Worm (Caenorhabditis elegans) whole organism, L4 larva: ENCODE results near the gene nhr-196.
"Not testable (repeated sequence)": the region's sequence is repeated elsewhere in the genome, so short reads cannot be mapped to it uniquely, and the experiment has no call there.

Source experiments
- F49E8.2 ChIP-seq: sonication (generic microtip); optimal IDR thresholded peaks from 2 replicates; lab custom pipeline; 2016; ENCODE audit warnings: missing compliant biosample characterization, mild to moderate bottlenecking, missing genetic modification characterization, borderline replicate concordance
- T20F7.1 ChIP-seq: fragments of 200-800 bp; sonication (Bioruptor generic); optimal IDR thresholded peaks from 2 replicates; lab custom pipeline; 2018; ENCODE audit warnings: mild to moderate bottlenecking, missing genetic modification characterization, missing compliant biosample characterization
- T26A8.4 ChIP-seq: fragments of 200-800 bp; sonication (Bioruptor generic); IDR thresholded peaks from 2 replicates; pipeline ENCODE4 v1.3.6; 2022; ENCODE audit warnings: missing genetic modification characterization, missing compliant biosample characterization
- Y5F2A.4 ChIP-seq: fragments of 200-800 bp; sonication (Bioruptor generic); optimal IDR thresholded peaks from 2 replicates; lab custom pipeline; 2018; ENCODE audit warnings: mild to moderate bottlenecking, missing genetic modification characterization, missing compliant biosample characterization
- ZK546.5 ChIP-seq, 2 experiments: sonication (generic microtip); optimal IDR thresholded peaks; 2 replicates each; lab custom pipeline; 2017; ENCODE audit warnings: missing biosample characterization in 2 of 2, missing genetic modification characterization in 2 of 2
- aly-2 ChIP-seq: sonication (generic microtip); optimal IDR thresholded peaks from 2 replicates; lab custom pipeline; 2018; ENCODE audit warnings: missing biosample characterization, missing genetic modification characterization
- arid-1 ChIP-seq: fragments of 200-800 bp; sonication (Bioruptor generic); conservative IDR thresholded peaks from 2 replicates; pipeline ENCODE4 v1.3.6; 2022; ENCODE audit warnings: missing genetic modification reagents, missing genetic modification characterization, missing compliant biosample characterization
- attf-4 ChIP-seq: sonication (generic microtip); optimal IDR thresholded peaks from 3 replicates; lab custom pipeline; 2017; ENCODE audit warnings: missing biosample characterization, missing genetic modification characterization
- ceh-32 ChIP-seq: sonication (generic microtip); optimal IDR thresholded peaks from 2 replicates; lab custom pipeline; 2016; ENCODE audit warnings: mild to moderate bottlenecking, missing genetic modification characterization, missing compliant biosample characterization; ENCODE audit not compliant: poor library complexity
- ceh-44 ChIP-seq: fragments of 200-800 bp; sonication (Bioruptor generic); IDR thresholded peaks from 2 replicates; pipeline ENCODE4 v1.3.6; 2022; ENCODE audit warnings: missing genetic modification reagents, missing genetic modification characterization, missing compliant biosample characterization
- ceh-62 ChIP-seq: sonication (generic microtip); optimal IDR thresholded peaks from 2 replicates; lab custom pipeline; 2017; ENCODE audit warnings: missing biosample characterization, missing genetic modification characterization
- ceh-82 ChIP-seq: sonication (generic microtip); optimal IDR thresholded peaks from 2 replicates; lab custom pipeline; 2017; ENCODE audit warnings: missing biosample characterization, missing genetic modification characterization
- ctbp-1 ChIP-seq: fragments of 200-800 bp; sonication (Bioruptor generic); IDR thresholded peaks from 2 replicates; pipeline ENCODE4 v1.3.6; 2022; ENCODE audit warnings: missing genetic modification reagents, missing genetic modification characterization, missing compliant biosample characterization
- daf-19 ChIP-seq: fragments of 200-800 bp; sonication (Bioruptor generic); conservative IDR thresholded peaks from 2 replicates; pipeline ENCODE4 v1.3.6; 2022; ENCODE audit warnings: missing genetic modification characterization, missing compliant biosample characterization
- daf-8 ChIP-seq: fragments of 200-800 bp; sonication (Bioruptor generic); IDR thresholded peaks from 2 replicates; pipeline ENCODE4 v1.3.6; 2022; ENCODE audit warnings: missing genetic modification characterization, missing compliant biosample characterization
- dmd-6 ChIP-seq: fragments of 200-800 bp; sonication (Bioruptor generic); IDR thresholded peaks from 2 replicates; pipeline ENCODE4 v1.3.6; 2022; ENCODE audit warnings: missing genetic modification reagents, missing genetic modification characterization, missing compliant biosample characterization
- dmd-8 ChIP-seq: fragments of 200-800 bp; sonication (Bioruptor generic); IDR thresholded peaks from 2 replicates; pipeline ENCODE4 v1.3.6; 2022; ENCODE audit warnings: missing genetic modification characterization, missing compliant biosample characterization
- dmd-9 ChIP-seq: fragments of 200-800 bp; sonication (Bioruptor generic); IDR thresholded peaks from 2 replicates; pipeline ENCODE4 v1.3.6; 2022; ENCODE audit warnings: missing genetic modification reagents, missing genetic modification characterization, missing compliant biosample characterization
- dpl-1 ChIP-seq: fragments of 150-350 bp; optimal IDR thresholded peaks from 2 replicates; lab custom pipeline; 2014; ENCODE audit warnings: missing biosample characterization, missing genetic modification reagents, missing genetic modification characterization
- duxl-1 ChIP-seq: sonication (generic microtip); optimal IDR thresholded peaks from 2 replicates; lab custom pipeline; 2016; ENCODE audit warnings: mild to moderate bottlenecking, missing genetic modification characterization, moderate library complexity, missing compliant biosample characterization; ENCODE audit not compliant: poor library complexity
- egl-27 ChIP-seq: sonication (generic microtip); optimal IDR thresholded peaks from 3 replicates; lab custom pipeline; 2017; ENCODE audit warnings: missing biosample characterization, missing genetic modification reagents, missing genetic modification characterization
- egl-43 ChIP-seq: fragments of 200-800 bp; sonication (Bioruptor generic); IDR thresholded peaks from 2 replicates; pipeline ENCODE4 v1.3.6; 2022; ENCODE audit warnings: missing genetic modification reagents, missing genetic modification characterization, missing compliant biosample characterization
- fkh-10 ChIP-seq: fragments of 150-350 bp; optimal IDR thresholded peaks from 2 replicates; lab custom pipeline; 2014; ENCODE audit warnings: missing biosample characterization, missing genetic modification reagents, missing genetic modification characterization
- lin-13 ChIP-seq: fragments of 150-350 bp; optimal IDR thresholded peaks from 2 replicates; lab custom pipeline; 2014; ENCODE audit warnings: missing biosample characterization, missing genetic modification reagents, missing genetic modification characterization
- lin-15B ChIP-seq: fragments of 150-350 bp; sonication (generic microtip); optimal IDR thresholded peaks from 3 replicates; lab custom pipeline; 2014; ENCODE audit warnings: missing biosample characterization, missing genetic modification characterization
- lin-29 ChIP-seq: fragments of 200-800 bp; sonication (Bioruptor generic); IDR thresholded peaks from 2 replicates; pipeline ENCODE4 v1.3.6; 2022; ENCODE audit warnings: missing genetic modification reagents, missing genetic modification characterization, missing compliant biosample characterization
- lin-39 ChIP-seq: fragments of 150-350 bp; optimal IDR thresholded peaks from 2 replicates; lab custom pipeline; 2014; ENCODE audit warnings: missing biosample characterization, missing genetic modification reagents, missing genetic modification characterization
- madf-9 ChIP-seq: fragments of 200-800 bp; sonication (Bioruptor generic); conservative IDR thresholded peaks from 2 replicates; pipeline ENCODE4 v1.3.6; 2022; ENCODE audit warnings: missing genetic modification reagents, missing genetic modification characterization, missing compliant biosample characterization
- mep-1 ChIP-seq: fragments of 150-350 bp; sonication (generic microtip); optimal IDR thresholded peaks from 3 replicates; lab custom pipeline; 2014; ENCODE audit warnings: missing biosample characterization, missing genetic modification characterization
- mxl-2 ChIP-seq: fragments of 200-800 bp; sonication (Bioruptor generic); conservative IDR thresholded peaks from 2 replicates; pipeline ENCODE4 v1.3.6; 2022; ENCODE audit warnings: missing genetic modification reagents, missing genetic modification characterization, missing compliant biosample characterization
- nhr-111 ChIP-seq: fragments of 200-800 bp; sonication (Bioruptor generic); optimal IDR thresholded peaks from 2 replicates; lab custom pipeline; 2018; ENCODE audit warnings: mild to moderate bottlenecking, missing genetic modification characterization, missing compliant biosample characterization
- nhr-48 ChIP-seq: sonication (generic microtip); optimal IDR thresholded peaks from 2 replicates; lab custom pipeline; 2016; ENCODE audit warnings: mild to moderate bottlenecking, missing genetic modification characterization, missing compliant biosample characterization
- nhr-6 ChIP-seq: fragments of 150-350 bp; optimal IDR thresholded peaks from 2 replicates; lab custom pipeline; 2014; ENCODE audit warnings: missing biosample characterization, missing genetic modification characterization
- nhr-76 ChIP-seq: fragments of 150-350 bp; optimal IDR thresholded peaks from 2 replicates; lab custom pipeline; 2014; ENCODE audit warnings: missing biosample characterization, missing genetic modification characterization
- pha-4 ChIP-seq, 2 experiments: fragments of 150-350 bp in 1 of 2; fragments of 200-800 bp in 1 of 2; sonication (Bioruptor generic) in 1 of 2; IDR thresholded peaks in 1 of 2; optimal IDR thresholded peaks in 1 of 2; 2 replicates each; pipeline versions ENCODE4 v1.3.6 to Lab custom; 2014 to 2022; ENCODE audit warnings: missing genetic modification characterization in 2 of 2, missing genetic modification reagents in 2 of 2, missing biosample characterization in 1 of 2, missing compliant biosample characterization in 1 of 2
- php-3 ChIP-seq: fragments of 200-800 bp; sonication (Bioruptor generic); IDR thresholded peaks from 2 replicates; pipeline ENCODE4 v1.3.6; 2022; ENCODE audit warnings: missing genetic modification reagents, missing genetic modification characterization, missing compliant biosample characterization
- pqm-1 ChIP-seq: sonication (generic microtip); optimal IDR thresholded peaks from 2 replicates; lab custom pipeline; 2017; ENCODE audit warnings: missing biosample characterization, missing genetic modification characterization
- saeg-2 ChIP-seq: fragments of 200-800 bp; sonication (Bioruptor generic); IDR thresholded peaks from 2 replicates; pipeline ENCODE4 v1.3.6; 2022; ENCODE audit warnings: missing genetic modification reagents, missing genetic modification characterization, missing compliant biosample characterization
- sdz-12 ChIP-seq: fragments of 200-800 bp; sonication (Bioruptor generic); optimal IDR thresholded peaks from 2 replicates; lab custom pipeline; 2018; ENCODE audit warnings: mild to moderate bottlenecking, missing genetic modification characterization, missing compliant biosample characterization
- skn-1 ChIP-seq: fragments of 150-350 bp; optimal IDR thresholded peaks from 2 replicates; lab custom pipeline; 2014; ENCODE audit warnings: missing biosample characterization, missing genetic modification characterization
- tra-1 ChIP-seq: fragments of 200-800 bp; sonication (Bioruptor generic); IDR thresholded peaks from 2 replicates; pipeline ENCODE4 v1.3.6; 2022; ENCODE audit warnings: missing genetic modification reagents, missing genetic modification characterization, missing compliant biosample characterization
- vab-7 ChIP-seq: fragments of 200-800 bp; sonication (Bioruptor generic); IDR thresholded peaks from 2 replicates; pipeline ENCODE4 v1.3.6; 2022; ENCODE audit warnings: missing genetic modification reagents, missing genetic modification characterization, missing compliant biosample characterization
- zip-2 ChIP-seq: fragments of 150-350 bp; optimal IDR thresholded peaks from 2 replicates; lab custom pipeline; 2014; ENCODE audit warnings: missing biosample characterization, missing genetic modification characterization

nhr-196 gene

ce11 chrV:15666718-15667117, 18.8 kb upstream of the nhr-196 start (continued):
- TF ChIP-seq nhr-48: peak; percentile 68
- TF ChIP-seq daf-8 (GFP tag; lab: Robert Waterston, UW): no peak
- no peak for TF ChIP-seq lin-15B
- peak; percentile 74 for TF ChIP-seq tra-1 (GFP tag; lab: Robert Waterston, UW)
- no peak for TF ChIP-seq sdz-12 (GFP tag; lab: Kevin White, UChicago)
- no peak for TF ChIP-seq daf-19 (GFP tag; lab: Robert Waterston, UW)
- no peak for TF ChIP-seq nhr-76
- no peak for TF ChIP-seq vab-7 (GFP tag; lab: Robert Waterston, UW)
- TF ChIP-seq ctbp-1 (GFP tag; lab: Robert Waterston, UW): no peak
- TF ChIP-seq nhr-111: no peak
- no peak for TF ChIP-seq fkh-10 (GFP tag; lab: Kevin White, UChicago)
- no peak for TF ChIP-seq F49E8.2 (tag; lab: Kevin White, UChicago)
- TF ChIP-seq aly-2 (tag; lab: Kevin White, UChicago): no peak
- TF ChIP-seq T26A8.4 (GFP tag; lab: Robert Waterston, UW): no peak
- no peak for TF ChIP-seq zip-2 (tag; lab: Kevin White, UChicago)
- no peak for TF ChIP-seq Y5F2A.4 (GFP tag; lab: Kevin White, UChicago)
- no peak for TF ChIP-seq ZK546.5 (tag; optimal IDR thresholded peaks at IDR 0.05; lab: Kevin White, UChicago)
- no peak for TF ChIP-seq egl-43 (GFP tag; lab: Robert Waterston, UW)
- TF ChIP-seq dmd-9: no peak
- no peak for TF ChIP-seq ceh-62
- TF ChIP-seq skn-1 (tag; lab: Kevin White, UChicago): no peak
- no peak for TF ChIP-seq attf-4 (tag; lab: Kevin White, UChicago)
- no peak for TF ChIP-seq duxl-1 (tag; lab: Kevin White, UChicago)
- no peak for TF ChIP-seq dpl-1
- peak; percentile 63; the same call in 1 of the 2 replicates for TF ChIP-seq php-3 (GFP tag; lab: Robert Waterston, UW)
- TF ChIP-seq pqm-1 (tag; lab: Kevin White, UChicago): peak; percentile 90
- TF ChIP-seq dmd-8 (GFP tag; lab: Robert Waterston, UW): no peak
- no peak for TF ChIP-seq madf-9 (GFP tag; lab: Robert Waterston, UW)
- no peak for TF ChIP-seq ceh-32 (tag; lab: Kevin White, UChicago)
- TF ChIP-seq dmd-6 (GFP tag; lab: Robert Waterston, UW): peak; percentile 99
- TF ChIP-seq ceh-82: no peak

DNA sequence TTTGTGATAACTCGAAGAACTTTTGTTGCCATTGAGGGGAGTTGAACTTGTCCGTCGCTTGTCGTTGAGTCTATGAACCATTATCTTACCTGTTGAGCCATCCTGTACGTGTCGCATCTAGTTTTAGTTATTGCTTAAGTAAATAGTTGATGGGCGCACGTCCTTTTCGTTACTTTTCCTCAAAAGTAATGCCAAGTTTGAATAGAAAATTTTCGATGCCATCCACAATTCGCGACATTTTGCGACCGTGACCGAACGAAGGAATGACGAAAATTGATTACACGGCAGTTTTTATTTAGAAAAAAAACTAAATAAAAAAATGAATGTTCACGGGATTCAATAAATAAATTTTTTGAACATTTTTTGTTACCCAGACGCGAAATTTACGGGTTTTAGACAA, 17.3 kb upstream of the nhr-196 start, which contains the start of gene F53E4.1:
TSS of gene F53E4.1 (minus strand) at position 101 of the 400 bp plus-strand sequence.
- TF ChIP-seq lin-13 (GFP tag; lab: Kevin White, UChicago); nhr-6 (tag; lab: Kevin White, UChicago); arid-1: not testable (repeated sequence)
- TF ChIP-seq, all 104 proteins: peak for 0; not testable (repeated sequence) for 104

DNA sequence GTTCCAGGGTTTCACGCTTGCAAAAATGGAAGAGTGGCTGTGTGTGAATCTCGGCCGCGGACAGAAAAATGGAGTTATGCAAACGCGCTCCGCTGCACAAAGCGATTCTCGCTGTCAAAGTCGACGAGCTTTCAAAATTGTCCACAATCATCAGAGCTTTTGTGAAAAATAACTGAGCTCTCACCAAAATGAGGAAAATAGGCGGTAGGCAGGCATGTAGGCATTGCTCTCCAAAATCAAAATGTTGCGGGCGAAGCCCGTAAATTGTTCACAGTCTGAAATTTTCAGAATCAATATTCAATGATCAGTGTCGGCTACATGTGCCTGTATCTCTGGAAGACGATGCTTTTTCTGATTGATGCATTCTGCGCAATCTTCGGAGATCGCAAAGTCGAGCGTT, 16.6 kb upstream of the nhr-196 start, which contains the start of gene K06B4.4:
TSS of gene K06B4.4 (plus strand) at position 301 of the 400 bp plus-strand sequence.
- TF ChIP-seq nhr-6 (tag; lab: Kevin White, UChicago) (no peak), mep-1 (tag; lab: Kevin White, UChicago) (no peak), lin-39 (no peak), ceh-44 (GFP tag; lab: Robert Waterston, UW) (no peak), T20F7.1 (GFP tag; lab: Kevin White, UChicago) (no peak), lin-29 (GFP tag; lab: Robert Waterston, UW) (no peak), daf-8 (GFP tag; lab: Robert Waterston, UW) (no peak), F49E8.2 (tag; lab: Kevin White, UChicago) (no peak), egl-27 (no peak), pha-4 (GFP tag; IDR thresholded peaks at IDR 0.05; lab: Robert Waterston, UW) (no peak), pha-4 (tag; optimal IDR thresholded peaks at IDR 0.05; lab: Kevin White, UChicago) (no peak), mxl-2 (no peak), ceh-32 (tag; lab: Kevin White, UChicago) (no peak), saeg-2 (GFP tag; lab: Robert Waterston, UW) (no peak), arid-1 (no peak), egl-43 (GFP tag; lab: Robert Waterston, UW) (no peak)
